Worm (Caenorhabditis elegans) whole organism, L3 larva: ENCODE results near the gene Y54F10BM.23.

ENCODE experiments used
- ceh-28 ChIP-seq: fragments of 150-350 bp; optimal IDR thresholded peaks from 2 replicates; lab custom pipeline; 2014; ENCODE audit warnings: missing biosample characterization, missing genetic modification reagents, missing genetic modification characterization
- lin-39 ChIP-seq: fragments of 150-350 bp; optimal IDR thresholded peaks from 2 replicates; lab custom pipeline; 2018; ENCODE audit warnings: missing biosample characterization, missing genetic modification reagents, missing genetic modification characterization
- mdl-1 ChIP-seq: fragments of 150-350 bp; optimal IDR thresholded peaks from 2 replicates; lab custom pipeline; 2014; ENCODE audit warnings: missing biosample characterization, missing genetic modification characterization
- nfya-1 ChIP-seq: sonication (generic microtip); optimal IDR thresholded peaks from 2 replicates; lab custom pipeline; 2017; ENCODE audit warnings: missing genetic modification characterization, mild to moderate bottlenecking, missing compliant biosample characterization, antibody characterized with exemption, moderate library complexity; ENCODE audit not compliant: insufficient read depth
- nhr-25 ChIP-seq: sonication (generic microtip); optimal IDR thresholded peaks from 2 replicates; lab custom pipeline; 2017; ENCODE audit warnings: missing biosample characterization, missing genetic modification characterization
- nhr-43 ChIP-seq: sonication (generic microtip); optimal IDR thresholded peaks from 2 replicates; lab custom pipeline; 2016; ENCODE audit warnings: mild to moderate bottlenecking, missing genetic modification characterization, missing compliant biosample characterization; ENCODE audit not compliant: poor library complexity, severe bottlenecking
- nhr-76 ChIP-seq: fragments of 150-350 bp; sonication (generic microtip); optimal IDR thresholded peaks from 5 replicates; lab custom pipeline; 2014; ENCODE audit warnings: missing biosample characterization, missing genetic modification characterization
- nhr-77 ChIP-seq: fragments of 150-350 bp; optimal IDR thresholded peaks from 2 replicates; lab custom pipeline; 2014; ENCODE audit warnings: missing biosample characterization, missing genetic modification characterization
- sea-2 ChIP-seq: fragments of 150-350 bp; sonication (generic microtip); optimal IDR thresholded peaks from 4 replicates; lab custom pipeline; 2014; ENCODE audit warnings: missing biosample characterization, missing genetic modification reagents, missing genetic modification characterization
- unc-39 ChIP-seq: sonication (generic microtip); optimal IDR thresholded peaks from 4 replicates; lab custom pipeline; 2017; ENCODE audit warnings: missing biosample characterization, missing genetic modification characterization
- unc-62 ChIP-seq: fragments of 150-350 bp; sonication (generic microtip); optimal IDR thresholded peaks from 4 replicates; lab custom pipeline; 2014; ENCODE audit warnings: missing biosample characterization, missing genetic modification reagents, missing genetic modification characterization

DNA sequence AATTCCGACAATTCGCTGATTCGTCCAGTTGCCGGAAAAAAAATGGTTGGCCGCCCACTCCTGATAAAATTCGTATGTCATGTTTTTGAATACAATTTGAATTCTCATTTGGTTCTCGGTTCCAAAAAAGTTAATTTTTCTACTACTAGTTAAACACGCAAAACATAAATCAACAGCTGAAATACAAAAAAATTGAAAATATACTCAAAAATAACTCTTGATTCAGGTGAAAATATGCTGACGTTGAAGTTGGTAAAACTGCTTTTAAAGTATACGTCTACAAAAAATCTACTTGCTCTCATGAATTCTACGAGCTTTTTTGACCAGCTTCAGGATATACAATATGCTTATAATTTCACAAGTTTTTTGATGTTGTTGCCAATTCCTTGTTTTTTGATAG lies 38.9 kb downstream of the Y54F10BM.23 start, which contains the start of gene srz-56:
- TF ChIP-seq nhr-25 (tag; lab: Kevin White, UChicago) = no peak
- no peak for TF ChIP-seq mdl-1
- TF ChIP-seq nhr-43 = no peak
- no peak for TF ChIP-seq unc-62 (GFP tag; lab: Kevin White, UChicago)
- TF ChIP-seq nfya-1 (tag; lab: Kevin White, UChicago) = no peak
- no peak for TF ChIP-seq unc-39
- no peak for TF ChIP-seq nhr-76 (tag; lab: Kevin White, UChicago)
- no peak for TF ChIP-seq sea-2 (GFP tag; lab: Kevin White, UChicago)
- TF ChIP-seq ceh-28 (tag; lab: Kevin White, UChicago) = no peak
- no peak for TF ChIP-seq lin-39 (tag; lab: Kevin White, UChicago)
- TF ChIP-seq nhr-77 (tag; lab: Kevin White, UChicago) = no peak
